Fruit fly (Drosophila melanogaster): Measurements from ENCODE around the gene CG15172.

DNA sequence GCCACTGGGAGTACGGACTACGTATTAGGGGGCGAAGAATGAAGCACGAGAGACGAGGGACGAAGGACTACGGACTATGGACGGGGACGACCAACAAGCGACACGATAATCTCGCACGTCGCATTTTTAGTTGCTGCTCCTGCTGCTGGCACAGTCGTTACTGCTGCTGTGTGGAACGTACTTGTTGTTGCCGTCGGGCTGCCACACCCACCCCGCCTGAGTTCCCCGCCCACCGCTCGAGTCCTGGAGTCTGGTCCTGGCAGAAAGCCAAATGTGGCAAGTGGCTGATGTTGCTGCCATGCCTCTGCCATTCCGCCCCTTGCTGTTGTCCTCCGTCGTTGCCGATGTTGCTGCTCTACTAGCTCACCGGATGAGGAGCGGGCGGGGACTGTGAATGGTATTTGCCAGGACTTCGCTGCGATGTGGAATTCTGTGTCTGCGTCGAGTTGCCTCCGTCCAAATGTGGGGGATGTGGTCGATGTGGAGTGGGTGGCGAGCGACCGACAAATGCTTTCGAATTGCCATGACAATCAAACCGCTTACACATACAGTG lies 9.4 kb upstream of the CG15172 start:
- TF ChIP-seq CG1620 (GFP tag; optimal IDR thresholded peaks at IDR 0.05), result no peak
- TF ChIP-seq Mnt (GFP tag; optimal IDR thresholded peaks at IDR 0.05), result no peak
- no peak for TF ChIP-seq pad (GFP tag; optimal IDR thresholded peaks at IDR 0.05)
- no peak for TF ChIP-seq CG33017 (tag; optimal IDR thresholded peaks at IDR 0.05)
- TF ChIP-seq kay (GFP tag; ENCODE audit: borderline replicate concordance), result no peak
- TF ChIP-seq Hr96 (GFP tag; optimal IDR thresholded peaks at IDR 0.05), result no peak
- TF ChIP-seq tj (GFP tag; optimal IDR thresholded peaks at IDR 0.05), result no peak
- no peak for TF ChIP-seq CG5204 (GFP tag; optimal IDR thresholded peaks at IDR 0.05)
- no peak for TF ChIP-seq CG14711 (tag; optimal IDR thresholded peaks at IDR 0.05)
- no peak for TF ChIP-seq cic (GFP tag; optimal IDR thresholded peaks at IDR 0.05)
- no peak for TF ChIP-seq CG7101 (tag; optimal IDR thresholded peaks at IDR 0.05)
- TF ChIP-seq toe (GFP tag; optimal IDR thresholded peaks at IDR 0.05), result no peak
- no peak for TF ChIP-seq Clk (GFP tag; optimal IDR thresholded peaks at IDR 0.05)

All from whole organism, adult.